Worm (Caenorhabditis elegans): ENCODE data around the gene F09F9.2.

Gene F09F9.2

DNA sequence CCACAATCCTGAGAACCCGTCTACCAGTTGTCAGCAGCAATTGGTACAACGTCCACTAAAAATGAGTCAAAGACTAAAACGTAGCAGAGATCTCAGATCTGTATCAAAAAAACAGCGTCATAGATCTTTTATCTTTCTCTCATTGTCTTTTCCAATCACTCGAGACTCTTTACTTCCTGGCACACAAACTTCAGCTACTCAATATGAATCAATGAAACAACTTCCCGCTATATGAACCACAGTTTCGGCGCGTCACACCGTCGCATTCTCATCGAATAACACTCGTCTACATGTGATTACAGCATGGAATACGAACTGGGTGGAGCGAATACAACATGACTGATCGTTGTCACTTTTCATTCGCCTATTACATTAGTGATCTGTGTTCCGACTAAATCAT lies 21.0 kb upstream of the F09F9.2 start (continued):
- no peak for TF ChIP-seq dmd-8 (GFP tag; IDR thresholded peaks at IDR 0.05)
- TF ChIP-seq nhr-6 (tag; optimal IDR thresholded peaks at IDR 0.05), result no peak
- TF ChIP-seq rbr-2 (tag; optimal IDR thresholded peaks at IDR 0.05), result no peak
- no peak for TF ChIP-seq daf-12 (tag; optimal IDR thresholded peaks at IDR 0.05)
- no peak for TF ChIP-seq ceh-32 (tag; optimal IDR thresholded peaks at IDR 0.05; ENCODE audit: poor library complexity)
- no peak for TF ChIP-seq lin-38 (GFP tag; IDR thresholded peaks at IDR 0.05)
- peak; percentile 48 for TF ChIP-seq nhr-10 (tag; optimal IDR thresholded peaks at IDR 0.05)
- no peak for TF ChIP-seq lin-39 (tag; optimal IDR thresholded peaks at IDR 0.05)
- TF ChIP-seq spr-1 (tag; optimal IDR thresholded peaks at IDR 0.05), result no peak
- TF ChIP-seq lin-29 (GFP tag; IDR thresholded peaks at IDR 0.05), result no peak
- no peak for TF ChIP-seq arid-1 (GFP tag; conservative IDR thresholded peaks at IDR 0.05)
- no peak for TF ChIP-seq saeg-2 (GFP tag; IDR thresholded peaks at IDR 0.05)
- TF ChIP-seq egl-27 (tag; optimal IDR thresholded peaks at IDR 0.05), result no peak
- no peak for TF ChIP-seq ces-1 (GFP tag; optimal IDR thresholded peaks at IDR 0.05)
- TF ChIP-seq zag-1 (tag; optimal IDR thresholded peaks at IDR 0.05), result no peak
- TF ChIP-seq nhr-77 (tag; optimal IDR thresholded peaks at IDR 0.05), result peak; percentile 38
- no peak for TF ChIP-seq madf-9 (GFP tag; conservative IDR thresholded peaks at IDR 0.05)
- peak; percentile 97 for TF ChIP-seq mxl-3 (GFP tag; optimal IDR thresholded peaks at IDR 0.05)
- no peak for TF ChIP-seq pha-4 (GFP tag; IDR thresholded peaks at IDR 0.05)
- TF ChIP-seq pha-4 (tag; optimal IDR thresholded peaks at IDR 0.05), result no peak
- TF ChIP-seq aly-2 (tag; optimal IDR thresholded peaks at IDR 0.05), result no peak
- TF ChIP-seq vab-7 (GFP tag; IDR thresholded peaks at IDR 0.05), result no peak
- TF ChIP-seq nhr-102 (tag; optimal IDR thresholded peaks at IDR 0.05), result no peak
- TF ChIP-seq snpc-4 (tag; optimal IDR thresholded peaks at IDR 0.05), result no peak
- no peak for TF ChIP-seq ceh-44 (GFP tag; IDR thresholded peaks at IDR 0.05)
- peak; percentile 16 to 70 for TF ChIP-seq lsy-2 (tag; optimal IDR thresholded peaks at IDR 0.05)
- TF ChIP-seq Y48G9A.11 (GFP tag; IDR thresholded peaks at IDR 0.05), result no peak
- peak; percentile 91 for TF ChIP-seq aha-1 (tag)

DNA sequence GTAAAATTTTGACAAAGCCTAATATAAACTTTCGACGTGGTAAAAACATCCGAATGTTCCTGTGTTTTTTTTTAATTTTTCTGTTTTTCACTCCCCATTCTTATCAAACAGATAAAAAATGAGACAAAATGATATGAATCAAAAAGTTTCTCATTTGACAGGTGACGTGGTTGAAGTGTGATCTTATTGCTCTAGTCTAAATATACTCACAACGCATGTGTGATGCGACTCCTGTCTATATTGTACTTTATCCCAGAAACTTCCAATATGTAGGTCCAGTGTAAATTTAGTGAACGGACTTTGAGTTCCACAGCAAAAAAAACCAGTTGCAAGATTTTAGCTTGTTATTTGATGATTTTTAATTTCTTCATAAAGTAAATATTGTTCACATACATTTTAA lies 20.1 kb upstream of the F09F9.2 start:
- TF ChIP-seq Y75B8A.6 (GFP tag; IDR thresholded peaks at IDR 0.05), result no peak
- peak; percentile 11 for TF ChIP-seq hlh-11 (tag; optimal IDR thresholded peaks at IDR 0.05)
- TF ChIP-seq hlh-30 (tag; optimal IDR thresholded peaks at IDR 0.05; ENCODE audit: insufficient read depth), result peak; percentile 25
- TF ChIP-seq Y5F2A.4 (GFP tag; optimal IDR thresholded peaks at IDR 0.05), result no peak
- peak in 1 of 2 experiments; percentile 3 for TF ChIP-seq hif-1 (tag; optimal IDR thresholded peaks at IDR 0.05)

DNA sequence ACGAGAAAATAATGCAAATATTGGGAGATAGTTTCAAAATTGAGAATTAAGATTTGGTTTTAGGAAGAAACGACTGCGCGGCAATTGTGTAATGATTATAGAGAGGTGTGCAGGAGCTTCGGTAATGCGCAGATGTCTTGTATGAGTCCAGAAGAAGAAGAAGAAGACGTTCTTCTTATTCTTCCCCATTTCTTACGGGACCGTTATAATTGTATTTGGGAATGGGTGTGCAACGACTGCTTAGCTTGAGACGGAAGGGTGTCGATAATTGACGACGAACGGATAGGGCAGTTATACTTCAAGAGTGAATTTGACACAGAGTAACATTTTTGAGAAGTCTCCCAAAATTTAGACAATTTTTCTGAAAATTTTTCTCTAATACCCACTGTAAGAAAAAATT lies 17.4 kb upstream of the F09F9.2 start:
- no peak for TF ChIP-seq egl-43 (GFP tag; IDR thresholded peaks at IDR 0.05)
- TF ChIP-seq unc-62 (GFP tag; optimal IDR thresholded peaks at IDR 0.05 in 1 of 2), result peak in 1 of 2 experiments; percentile 25
- TF ChIP-seq unc-62 (tag; optimal IDR thresholded peaks at IDR 0.05), result no peak

DNA sequence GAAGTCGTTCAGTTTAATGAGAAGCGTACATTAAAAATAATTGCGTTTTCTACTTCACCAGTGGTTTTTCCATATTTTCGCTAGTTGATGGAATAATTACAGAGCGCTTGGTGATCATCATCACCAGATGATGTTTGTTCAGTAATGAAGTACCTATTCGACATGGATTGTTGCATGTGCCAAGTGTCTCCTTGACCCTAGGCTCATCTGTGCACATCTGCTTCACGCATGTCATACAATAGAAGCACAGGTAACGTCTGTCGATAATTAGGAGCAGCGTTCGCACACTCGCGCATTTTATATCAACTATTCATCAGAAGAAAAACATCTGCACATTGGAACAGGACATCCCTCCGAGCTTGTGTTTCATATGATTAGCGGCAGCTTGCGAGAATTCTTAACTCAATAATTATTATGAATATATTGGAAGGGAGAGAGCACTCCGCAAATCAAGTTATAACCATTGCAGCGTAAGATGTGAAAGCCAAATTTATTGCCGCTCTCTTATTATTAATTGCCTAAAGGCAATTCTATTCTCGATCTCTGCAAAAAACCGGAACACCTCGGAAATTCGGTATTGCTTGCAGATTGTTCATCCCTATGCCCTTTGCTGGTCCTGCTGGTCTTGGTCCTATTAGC lies 14.0 kb upstream of the F09F9.2 start:
- no peak for TF ChIP-seq ztf-11 (tag; optimal IDR thresholded peaks at IDR 0.05)
- no peak for TF ChIP-seq T20F7.1 (GFP tag; optimal IDR thresholded peaks at IDR 0.05)
- no peak for TF ChIP-seq lin-39 (tag; optimal IDR thresholded peaks at IDR 0.05)
- TF ChIP-seq egl-43 (GFP tag; IDR thresholded peaks at IDR 0.05), result no peak
- TF ChIP-seq nhr-48 (tag; optimal IDR thresholded peaks at IDR 0.05), result no peak
- no peak for TF ChIP-seq ceh-32 (tag; optimal IDR thresholded peaks at IDR 0.05; ENCODE audit: poor library complexity)
- TF ChIP-seq tag-97 (GFP tag; IDR thresholded peaks at IDR 0.05), result no peak
- no peak for TF ChIP-seq T26A8.4 (GFP tag; IDR thresholded peaks at IDR 0.05)
- TF ChIP-seq mxl-2 (GFP tag; conservative IDR thresholded peaks at IDR 0.05), result no peak
- TF ChIP-seq mdl-1 (tag; optimal IDR thresholded peaks at IDR 0.05), result no peak
- TF ChIP-seq set-16 (GFP tag; IDR thresholded peaks at IDR 0.05), result no peak
- no peak for TF ChIP-seq mep-1 (tag; optimal IDR thresholded peaks at IDR 0.05)
- no peak for TF ChIP-seq mdt-29 (GFP tag; IDR thresholded peaks at IDR 0.05)
- no peak for TF ChIP-seq ceh-44 (GFP tag; IDR thresholded peaks at IDR 0.05)
- TF ChIP-seq ama-1 (optimal IDR thresholded peaks at IDR 0.05), result no peak
- TF ChIP-seq egl-27 (tag; optimal IDR thresholded peaks at IDR 0.05), result no peak
- no peak for TF ChIP-seq nhr-25 (tag; optimal IDR thresholded peaks at IDR 0.05; ENCODE audit: borderline replicate concordance, insufficient read depth)
- TF ChIP-seq nhr-102 (tag; optimal IDR thresholded peaks at IDR 0.05), result no peak

Measured in whole organism, L4 larva.